Fruit fly (Drosophila melanogaster) whole organism, embryonic: Measurements from ENCODE around the gene CG32188.

Experiments used
- Atf-2 ChIP-seq: fragments of 200-800 bp; sonication (Bioruptor generic); optimal IDR thresholded peaks from 2 replicates; lab custom pipeline; 2016; ENCODE audit warnings: missing biosample characterization, missing genetic modification characterization
- BEAF-32 ChIP-seq: fragments of 200-800 bp; sonication (Bioruptor generic); optimal IDR thresholded peaks from 3 replicates; lab custom pipeline; 2017; ENCODE audit warnings: missing biosample characterization, missing genetic modification characterization, mild to moderate bottlenecking, moderate library complexity, missing genetic modification reagents
- Blimp-1 ChIP-seq: fragments of 200-800 bp; sonication (Bioruptor generic); optimal IDR thresholded peaks from 3 replicates; lab custom pipeline; 2018; ENCODE audit warnings: missing biosample characterization, missing genetic modification characterization, mild to moderate bottlenecking, moderate library complexity, missing genetic modification reagents
- CG10274 ChIP-seq: fragments of 200-800 bp; sonication (Bioruptor generic); optimal IDR thresholded peaks from 3 replicates; lab custom pipeline; 2017; ENCODE audit warnings: missing biosample characterization, mild to moderate bottlenecking, missing genetic modification characterization
- CG10321 ChIP-seq: fragments of 200-800 bp; sonication (Bioruptor generic); IDR thresholded peaks from 2 replicates; pipeline ENCODE4 v1.3.6; 2022; ENCODE audit warnings: missing biosample characterization, missing genetic modification characterization
- CG10979 ChIP-seq: fragments of 200-800 bp; sonication (Bioruptor generic); optimal IDR thresholded peaks from 2 replicates; lab custom pipeline; 2018; ENCODE audit warnings: missing biosample characterization, mild to moderate bottlenecking, missing genetic modification characterization, moderate library complexity
- CG11247 ChIP-seq: fragments of 200-800 bp; sonication (Bioruptor generic); IDR thresholded peaks from 2 replicates; pipeline ENCODE4 v1.3.6; 2022; ENCODE audit warnings: missing biosample characterization, missing genetic modification characterization
- CG11695 ChIP-seq: fragments of 200-800 bp; sonication (Bioruptor generic); IDR thresholded peaks from 3 replicates; pipeline ENCODE4 v1.3.6; 2022; ENCODE audit warnings: missing biosample characterization, missing genetic modification characterization
- CG12104 ChIP-seq: fragments of 200-800 bp; sonication (Bioruptor generic); optimal IDR thresholded peaks from 3 replicates; lab custom pipeline; 2016; ENCODE audit warnings: missing biosample characterization, missing genetic modification characterization
- CG1529 ChIP-seq: fragments of 200-800 bp; sonication (Bioruptor generic); optimal IDR thresholded peaks from 3 replicates; lab custom pipeline; 2018; ENCODE audit warnings: missing biosample characterization, missing genetic modification characterization
- CG1603 ChIP-seq: fragments of 200-800 bp; sonication (Bioruptor generic); optimal IDR thresholded peaks from 2 replicates; lab custom pipeline; 2019; ENCODE audit warnings: missing biosample characterization, mild to moderate bottlenecking, missing genetic modification characterization, moderate library complexity
- CG2116 ChIP-seq: fragments of 200-800 bp; sonication (Bioruptor generic); optimal IDR thresholded peaks from 3 replicates; lab custom pipeline; 2018; ENCODE audit warnings: missing biosample characterization, mild to moderate bottlenecking, missing genetic modification characterization
- CG2889 ChIP-seq: fragments of 200-800 bp; sonication (Bioruptor generic); IDR thresholded peaks from 3 replicates; pipeline ENCODE4 v1.3.6; 2022; ENCODE audit warnings: missing biosample characterization, missing genetic modification characterization
- CG6654 ChIP-seq: fragments of 200-800 bp; sonication (Bioruptor generic); optimal IDR thresholded peaks from 2 replicates; lab custom pipeline; 2017; ENCODE audit warnings: missing biosample characterization, mild to moderate bottlenecking, missing genetic modification characterization
- CG6854 ChIP-seq: fragments of 200-800 bp; sonication (Bioruptor generic); optimal IDR thresholded peaks from 3 replicates; lab custom pipeline; 2017; ENCODE audit warnings: missing biosample characterization, mild to moderate bottlenecking, missing genetic modification characterization
- CG7839 ChIP-seq: fragments of 200-800 bp; sonication (Bioruptor generic); optimal IDR thresholded peaks from 3 replicates; lab custom pipeline; 2018; ENCODE audit warnings: missing biosample characterization, mild to moderate bottlenecking, missing genetic modification characterization, moderate library complexity
- CG8089 ChIP-seq: fragments of 200-800 bp; sonication (Bioruptor generic); optimal IDR thresholded peaks from 3 replicates; lab custom pipeline; 2016; ENCODE audit warnings: missing biosample characterization, missing genetic modification characterization
- CG8281 ChIP-seq: fragments of 200-800 bp; sonication (Bioruptor generic); optimal IDR thresholded peaks from 2 replicates; lab custom pipeline; 2018; ENCODE audit warnings: missing biosample characterization, mild to moderate bottlenecking, missing genetic modification characterization, moderate library complexity
- CG8765 ChIP-seq: fragments of 200-800 bp; sonication (Bioruptor generic); IDR thresholded peaks from 2 replicates; pipeline ENCODE4 v1.3.6; 2022; ENCODE audit warnings: missing biosample characterization, missing genetic modification characterization
- CHES-1-like ChIP-seq: fragments of 200-800 bp; sonication (Bioruptor generic); optimal IDR thresholded peaks from 2 replicates; lab custom pipeline; 2016; ENCODE audit warnings: missing biosample characterization, missing genetic modification characterization
- CTCF ChIP-seq: fragments of 200-800 bp; sonication (Bioruptor generic); optimal IDR thresholded peaks from 2 replicates; lab custom pipeline; 2017; ENCODE audit warnings: missing biosample characterization, mild to moderate bottlenecking, missing genetic modification characterization, moderate library complexity
- H2.0 ChIP-seq: fragments of 200-800 bp; sonication (Bioruptor generic); IDR thresholded peaks from 2 replicates; pipeline ENCODE4 v1.3.6; 2022; ENCODE audit warnings: missing biosample characterization, missing genetic modification characterization
- Hmr ChIP-seq: fragments of 200-800 bp; sonication (Bioruptor generic); optimal IDR thresholded peaks from 3 replicates; lab custom pipeline; 2017; ENCODE audit warnings: mild to moderate bottlenecking, missing biosample characterization, missing genetic modification reagents, missing genetic modification characterization
- Hmx ChIP-seq: fragments of 200-800 bp; sonication (Bioruptor generic); optimal IDR thresholded peaks from 2 replicates; lab custom pipeline; 2016; ENCODE audit warnings: missing biosample characterization, missing genetic modification characterization
- Lhr ChIP-seq: fragments of 200-800 bp; sonication (Bioruptor generic); optimal IDR thresholded peaks from 3 replicates; lab custom pipeline; 2017; ENCODE audit warnings: mild to moderate bottlenecking, missing biosample characterization, missing genetic modification reagents, missing genetic modification characterization
- MTF-1 ChIP-seq: fragments of 200-800 bp; sonication (Bioruptor generic); optimal IDR thresholded peaks from 2 replicates; lab custom pipeline; 2018; ENCODE audit warnings: missing biosample characterization, mild to moderate bottlenecking, missing genetic modification characterization, borderline replicate concordance
- Max ChIP-seq: fragments of 200-800 bp; sonication (Bioruptor generic); optimal IDR thresholded peaks from 2 replicates; lab custom pipeline; 2016; ENCODE audit warnings: missing biosample characterization, mild to moderate bottlenecking, missing genetic modification characterization
- Scr ChIP-seq: fragments of 200-800 bp; sonication (Bioruptor generic); IDR thresholded peaks from 2 replicates; pipeline ENCODE4 v1.3.6; 2022; ENCODE audit warnings: missing biosample characterization, missing genetic modification characterization; ENCODE audit not compliant: partially characterized antibody
- Six4 ChIP-seq: fragments of 200-800 bp; sonication (Bioruptor generic); optimal IDR thresholded peaks from 2 replicates; lab custom pipeline; 2016; ENCODE audit warnings: missing biosample characterization, missing genetic modification characterization
- Sry-δ ChIP-seq: fragments of 200-800 bp; sonication (Bioruptor generic); optimal IDR thresholded peaks from 2 replicates; lab custom pipeline; 2016; ENCODE audit warnings: missing biosample characterization, missing genetic modification characterization
- Stat92E ChIP-seq, 3 experiments: fragments of >200 bp in 2 of 3; fragments of 200-800 bp in 1 of 3; sonication (Bioruptor generic) in 1 of 3; optimal IDR thresholded peaks; 2 replicates each; lab custom pipeline; 2017 to 2019; ENCODE audit warnings: missing biosample characterization in 3 of 3, missing genetic modification characterization in 3 of 3, mild to moderate bottlenecking in 1 of 3, moderate library complexity in 1 of 3
- Taf1 ChIP-seq: fragments of 200-800 bp; sonication (Bioruptor generic); IDR thresholded peaks from 2 replicates; pipeline ENCODE4 v1.3.6; 2022; ENCODE audit warnings: missing biosample characterization, missing genetic modification characterization
- Usf ChIP-seq: fragments of 200-800 bp; sonication (Bioruptor generic); optimal IDR thresholded peaks from 2 replicates; lab custom pipeline; 2017; ENCODE audit warnings: missing genotype, missing biosample characterization, missing genetic modification characterization
- Xbp1 ChIP-seq: fragments of 200-800 bp; sonication (Bioruptor generic); optimal IDR thresholded peaks from 3 replicates; lab custom pipeline; 2016; ENCODE audit warnings: missing biosample characterization, mild to moderate bottlenecking, missing genetic modification characterization
- ac ChIP-seq: fragments of 200-800 bp; sonication (Bioruptor generic); optimal IDR thresholded peaks from 3 replicates; lab custom pipeline; 2017; ENCODE audit warnings: missing biosample characterization, mild to moderate bottlenecking, missing genetic modification characterization
- amos ChIP-seq: fragments of 200-800 bp; sonication (Bioruptor generic); IDR thresholded peaks from 2 replicates; pipeline ENCODE4 v1.3.6; 2022; ENCODE audit warnings: missing biosample characterization, missing genetic modification characterization; ENCODE audit not compliant: partially characterized antibody
- croc ChIP-seq: fragments of 200-800 bp; sonication (Bioruptor generic); conservative IDR thresholded peaks from 3 replicates; pipeline ENCODE4 v1.3.6; 2022; ENCODE audit warnings: missing biosample characterization, missing genetic modification characterization
- dimm ChIP-seq: fragments of 200-800 bp; sonication (Bioruptor generic); IDR thresholded peaks from 2 replicates; pipeline ENCODE4 v1.3.6; 2022; ENCODE audit warnings: missing biosample characterization, missing genetic modification characterization
- disco-r ChIP-seq: fragments of 200-800 bp; sonication (Bioruptor generic); optimal IDR thresholded peaks from 2 replicates; lab custom pipeline; 2016; ENCODE audit warnings: missing biosample characterization, missing genetic modification characterization
- dm ChIP-seq: fragments of 200-800 bp; sonication (Bioruptor generic); optimal IDR thresholded peaks from 3 replicates; lab custom pipeline; 2016; ENCODE audit warnings: missing biosample characterization, missing genetic modification characterization
- fd3F ChIP-seq: fragments of 200-800 bp; sonication (Bioruptor generic); optimal IDR thresholded peaks from 2 replicates; lab custom pipeline; 2018; ENCODE audit warnings: missing biosample characterization, mild to moderate bottlenecking, missing genetic modification characterization, moderate library complexity
- gcm2 ChIP-seq: fragments of 200-800 bp; sonication (Bioruptor generic); optimal IDR thresholded peaks from 2 replicates; lab custom pipeline; 2016; ENCODE audit warnings: missing biosample characterization, missing genetic modification characterization
- inv ChIP-seq: fragments of 200-800 bp; sonication (Bioruptor generic); IDR thresholded peaks from 2 replicates; pipeline ENCODE4 v1.3.6; 2022; ENCODE audit warnings: missing biosample characterization, missing genetic modification characterization; ENCODE audit not compliant: partially characterized antibody
- lab ChIP-seq: fragments of 200-800 bp; sonication (Bioruptor generic); optimal IDR thresholded peaks from 3 replicates; lab custom pipeline; 2017; ENCODE audit warnings: missing biosample characterization, missing genetic modification characterization, mild to moderate bottlenecking, moderate library complexity, missing genetic modification reagents
- lbe ChIP-seq: fragments of 200-800 bp; sonication (Bioruptor generic); optimal IDR thresholded peaks from 2 replicates; lab custom pipeline; 2016; ENCODE audit warnings: missing biosample characterization, mild to moderate bottlenecking, missing genetic modification characterization
- nerfin-2 ChIP-seq: fragments of 200-800 bp; sonication (Bioruptor generic); IDR thresholded peaks from 2 replicates; pipeline ENCODE4 v1.3.6; 2022; ENCODE audit warnings: missing biosample characterization, missing genetic modification characterization; ENCODE audit not compliant: partially characterized antibody
- pb ChIP-seq: fragments of 200-800 bp; sonication (Bioruptor generic); optimal IDR thresholded peaks from 3 replicates; lab custom pipeline; 2016; ENCODE audit warnings: missing biosample characterization, missing genetic modification characterization
- pzg ChIP-seq: fragments of 200-800 bp; sonication (Bioruptor generic); optimal IDR thresholded peaks from 3 replicates; lab custom pipeline; 2018; ENCODE audit warnings: missing biosample characterization, mild to moderate bottlenecking, missing genetic modification characterization, moderate library complexity

CG32188 gene

dm6 chr3L:17846169-17846981 lies 12.9 kb upstream of the CG32188 start, which contains the start of the genes MED19 and CG7430 (continued):
- no peak for TF ChIP-seq Hmx (GFP tag; lab: Kevin White, UChicago)
- peak; percentile 27 for TF ChIP-seq CG10979 (tag; lab: Kevin White, UChicago)
- peak; percentile 79 for TF ChIP-seq Lhr (GFP tag; lab: Kevin White, UChicago)
- TF ChIP-seq BEAF-32 (GFP tag; lab: Kevin White, UChicago): peak; percentile 80
- TF ChIP-seq H2.0 (GFP tag; lab: Robert Waterston, UW): no peak
- no peak for TF ChIP-seq Taf1 (GFP tag; lab: Robert Waterston, UW)
- peak; percentile 14 for TF ChIP-seq Xbp1 (GFP tag; lab: Kevin White, UChicago)
- no peak for TF ChIP-seq CG2889 (GFP tag; lab: Robert Waterston, UW)
- TF ChIP-seq pzg (GFP tag; lab: Kevin White, UChicago): peak; percentile 91
- TF ChIP-seq CG12104 (GFP tag; lab: Kevin White, UChicago): peak; percentile 10
- TF ChIP-seq CHES-1-like: peak; percentile 63
- TF ChIP-seq CG11695 (GFP tag; lab: Robert Waterston, UW): no peak
- no peak; the same call in 1 of the 2 replicates for TF ChIP-seq Scr (GFP tag; lab: Robert Waterston, UW)
- TF ChIP-seq Stat92E (GFP tag; optimal IDR thresholded peaks at IDR 0.05; lab: Kevin White, UChicago): peak in 1 of 3 experiments; percentile 14
- TF ChIP-seq Atf-2 (GFP tag; lab: Kevin White, UChicago): no peak
- TF ChIP-seq CG10274 (GFP tag; lab: Kevin White, UChicago): no peak
- no peak for TF ChIP-seq fd3F (GFP tag; lab: Kevin White, UChicago)
- TF ChIP-seq croc: no peak
- TF ChIP-seq Max (GFP tag; lab: Kevin White, UChicago): no peak
- TF ChIP-seq CG6854 (GFP tag; lab: Kevin White, UChicago): peak; percentile 34
- TF ChIP-seq disco-r: no peak
- peak; percentile 99 for TF ChIP-seq CG2116 (GFP tag; lab: Kevin White, UChicago)
- peak; percentile 34 for TF ChIP-seq ac (GFP tag; lab: Kevin White, UChicago)
- no peak for TF ChIP-seq nerfin-2
- TF ChIP-seq Usf (GFP tag; lab: Kevin White, UChicago): no peak
- TF ChIP-seq CG8281 (tag; lab: Kevin White, UChicago): no peak
- TF ChIP-seq dm (GFP tag; lab: Kevin White, UChicago): peak; percentile 34
- no peak for TF ChIP-seq gcm2
- no peak for TF ChIP-seq lab (GFP tag; lab: Kevin White, UChicago)
- TF ChIP-seq pb (GFP tag; lab: Kevin White, UChicago): no peak
- peak; percentile 62 for TF ChIP-seq amos (GFP tag; lab: Robert Waterston, UW)
- TF ChIP-seq CG8089 (GFP tag; lab: Kevin White, UChicago): no peak
- TF ChIP-seq CG1529 (GFP tag; lab: Kevin White, UChicago): no peak
- peak; percentile 17 for TF ChIP-seq CTCF
- no peak for TF ChIP-seq CG10321 (GFP tag; lab: Robert Waterston, UW)
- TF ChIP-seq CG8765: no peak
- TF ChIP-seq CG11247 (GFP tag; lab: Robert Waterston, UW): no peak
- TF ChIP-seq Sry-δ (GFP tag; lab: Kevin White, UChicago): peak; percentile 11
- TF ChIP-seq CG7839 (tag; lab: Kevin White, UChicago): no peak
- no peak for TF ChIP-seq Six4 (GFP tag; lab: Kevin White, UChicago)
- TF ChIP-seq dimm (GFP tag; lab: Robert Waterston, UW): no peak
- TF ChIP-seq MTF-1 (GFP tag; lab: Kevin White, UChicago): no peak
- TF ChIP-seq Blimp-1: no peak
- TF ChIP-seq inv (GFP tag; lab: Robert Waterston, UW): 0 out of 2 replicates have a peak, but pooled peaks have one; percentile 11
- peak; percentile 45 for TF ChIP-seq Hmr
- peak; percentile 61 for TF ChIP-seq CG1603 (tag; lab: Kevin White, UChicago)
- TF ChIP-seq lbe (GFP tag; lab: Kevin White, UChicago): peak; percentile 26
- TF ChIP-seq CG6654 (GFP tag; lab: Kevin White, UChicago): no peak
